Fruit fly (Drosophila melanogaster) Kc167 (cell line): ENCODE results near the gene CG4467.

ENCODE experiments used
- Myc ChIP-seq: fragments of >200 bp; optimal IDR thresholded peaks from 2 replicates; lab custom pipeline; 2017; ENCODE audit warnings: missing external identifiers
- Sin3A ChIP-seq: fragments of >200 bp; optimal IDR thresholded peaks from 2 replicates; lab custom pipeline; 2018; ENCODE audit warnings: missing external identifiers
- h ChIP-seq: fragments of >200 bp; optimal IDR thresholded peaks from 3 replicates; lab custom pipeline; 2018; ENCODE audit warnings: missing external identifiers
- insv ChIP-seq: fragments of >200 bp; optimal IDR thresholded peaks from 3 replicates; lab custom pipeline; 2018; ENCODE audit warnings: missing external identifiers
- psq ChIP-seq: fragments of >200 bp; optimal IDR thresholded peaks from 2 replicates; lab custom pipeline; 2017; ENCODE audit warnings: missing external identifiers
- ttk ChIP-seq: sonication (Bioruptor generic); optimal IDR thresholded peaks from 2 replicates; lab custom pipeline; 2017; ENCODE audit warnings: missing external identifiers

CG4467 gene

DNA sequence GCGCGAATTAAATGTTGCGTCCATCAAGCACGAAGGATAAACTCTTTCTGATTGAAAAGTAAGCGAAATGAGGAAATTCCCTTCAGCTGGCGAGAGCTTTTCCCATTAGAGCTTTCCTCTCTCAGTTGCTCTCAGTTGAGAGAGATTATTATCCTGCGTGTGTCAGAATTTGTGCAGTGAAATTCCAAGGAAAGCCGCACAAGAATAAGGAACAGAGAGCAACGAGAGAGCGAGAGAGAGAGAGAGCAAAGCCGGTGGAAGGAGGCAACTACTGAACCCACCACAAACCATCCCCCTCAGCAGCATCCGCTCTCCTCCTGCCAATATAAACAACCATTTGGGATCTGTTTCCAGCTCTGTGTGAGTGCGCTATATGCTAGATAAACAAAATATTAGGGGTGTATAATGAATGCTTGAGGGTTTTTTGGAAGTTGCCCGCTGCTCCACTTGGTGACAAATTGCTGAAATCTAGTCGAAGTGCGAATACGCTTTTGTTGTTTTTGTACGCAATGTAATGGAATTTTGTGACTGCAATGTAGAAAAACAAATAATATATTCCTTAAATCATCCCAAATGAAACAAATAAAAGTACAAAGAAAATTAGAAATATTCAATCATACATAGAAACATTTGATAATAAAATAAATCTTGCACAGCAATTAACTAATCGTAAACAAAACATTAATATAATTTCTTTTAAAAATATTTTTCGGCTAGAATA, at the start of gene CG4467:
TSS of gene CG4467 (minus strand) at position 51 of the 721 bp plus-strand sequence.
- TF ChIP-seq psq (lab: Kevin White, UChicago): no peak
- TF ChIP-seq insv (lab: Kevin White, UChicago): no peak
- no peak for TF ChIP-seq Myc (lab: Kevin White, UChicago)
- TF ChIP-seq Sin3A (lab: Kevin White, UChicago): no peak
- no peak for TF ChIP-seq h
- no peak for TF ChIP-seq ttk (lab: Kevin White, UChicago)

DNA sequence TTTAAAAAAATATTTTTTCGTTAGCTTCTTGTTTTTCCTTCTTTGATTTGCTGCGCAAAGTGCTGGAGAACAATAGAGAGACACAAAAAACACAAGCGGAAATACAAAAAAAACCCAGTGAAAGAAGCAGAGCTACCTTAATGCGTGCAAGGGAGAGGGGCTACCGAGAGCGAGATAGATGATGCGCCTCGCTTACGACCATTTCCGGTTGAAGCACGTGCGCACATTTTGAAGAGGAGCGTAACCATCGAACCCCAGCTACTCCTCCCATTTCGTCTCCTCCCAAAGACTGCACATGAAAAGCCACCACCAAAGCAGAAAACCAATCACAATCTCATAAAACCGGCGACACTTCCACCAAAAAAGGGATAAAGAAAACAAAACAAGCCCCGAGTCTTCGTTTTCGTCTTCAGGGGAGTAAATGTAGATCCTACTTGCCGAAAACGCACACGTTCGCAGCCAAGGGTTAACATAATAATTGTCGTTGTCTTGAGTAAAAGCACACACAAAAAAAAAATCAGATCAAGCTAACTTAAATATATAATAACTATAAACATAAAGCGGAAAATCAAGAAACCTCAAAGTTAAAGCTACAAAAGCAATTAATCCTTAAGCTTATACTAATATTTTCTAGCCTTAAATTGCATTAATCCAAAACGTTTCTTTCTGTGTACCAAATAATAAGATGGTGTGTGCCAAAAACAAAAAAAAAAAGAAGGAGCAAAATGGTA, 48.6 kb upstream of the CG4467 start:
- no peak for TF ChIP-seq h
- no peak for TF ChIP-seq ttk (lab: Kevin White, UChicago)

DNA sequence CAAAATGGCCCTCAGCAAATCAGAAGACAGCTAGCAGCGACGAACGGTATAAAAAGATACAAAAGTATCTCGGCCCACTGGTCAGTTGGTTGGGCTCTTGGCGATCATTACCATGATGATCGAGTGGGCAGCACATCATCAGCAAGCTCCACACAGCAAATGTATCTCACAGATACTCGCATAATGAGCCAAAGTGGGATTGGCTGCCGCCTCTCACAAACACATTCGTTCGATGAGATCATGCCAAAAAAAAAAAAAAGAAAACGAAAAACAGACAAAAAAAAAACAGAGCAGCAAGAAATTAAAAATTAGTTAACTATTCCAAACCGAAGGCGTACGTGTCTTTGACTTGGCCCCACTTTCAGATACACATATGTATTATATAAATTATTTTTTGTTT, 47.4 kb upstream of the CG4467 start:
- TF ChIP-seq h (no peak), insv (lab: Kevin White, UChicago) (no peak), Myc (lab: Kevin White, UChicago) (no peak), psq (lab: Kevin White, UChicago) (no peak), Sin3A (lab: Kevin White, UChicago) (no peak), ttk (lab: Kevin White, UChicago) (no peak)

DNA sequence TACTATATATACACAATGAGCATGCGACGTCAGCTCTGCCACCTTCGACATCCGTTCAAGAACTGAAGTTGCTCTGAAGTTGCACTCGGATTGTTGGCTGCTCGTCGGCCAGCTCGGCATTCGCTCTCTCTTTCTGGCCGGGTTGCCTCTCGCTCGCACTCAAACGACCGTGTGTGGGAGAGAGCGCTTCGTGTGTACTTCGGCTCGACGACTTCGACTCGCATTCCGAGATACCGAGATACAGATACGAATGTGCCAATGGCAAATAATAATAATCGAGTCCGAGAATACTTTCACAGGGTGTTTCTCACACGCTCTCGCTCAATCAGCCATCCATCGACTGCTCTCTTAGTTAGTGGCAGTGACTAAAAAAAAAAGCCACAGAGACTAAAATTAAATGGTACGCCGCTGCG, 46.7 kb upstream of the CG4467 start:
- TF ChIP-seq insv (lab: Kevin White, UChicago) (no peak), ttk (lab: Kevin White, UChicago) (no peak), Myc (lab: Kevin White, UChicago) (no peak), Sin3A (lab: Kevin White, UChicago) (no peak), h (no peak), psq (lab: Kevin White, UChicago) (no peak)

DNA sequence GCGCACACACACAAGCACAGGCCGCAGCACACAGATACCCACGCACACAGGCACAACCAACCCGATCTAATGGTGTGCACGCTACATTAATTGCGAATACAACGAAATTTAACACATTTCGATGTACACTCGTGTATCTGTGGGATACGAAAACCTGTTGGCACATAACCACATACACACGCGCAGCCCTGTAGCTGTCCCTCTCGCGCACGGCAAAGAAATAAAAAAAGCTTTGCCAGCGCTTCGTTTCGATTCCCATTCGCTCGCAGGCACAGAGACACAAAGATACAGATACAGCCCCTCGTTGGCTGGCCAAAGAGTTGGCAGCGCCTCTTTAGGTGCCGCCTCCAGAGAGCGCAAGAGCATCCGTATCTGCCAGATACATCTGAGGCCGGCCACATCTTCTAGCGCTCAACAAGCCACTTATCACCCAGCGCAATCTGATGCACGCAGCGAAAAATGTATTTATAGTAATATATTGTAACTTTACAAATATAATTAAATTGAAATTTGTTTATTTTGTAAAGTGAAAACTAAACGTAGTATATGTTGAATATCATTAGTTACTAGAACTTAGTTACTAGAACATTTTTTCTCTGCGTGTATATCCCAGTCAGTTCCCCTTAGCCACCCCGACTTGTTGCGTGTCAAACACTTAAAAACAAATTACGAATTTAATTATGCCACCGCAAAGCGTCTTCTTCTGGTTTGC, 44.5 kb upstream of the CG4467 start:
- TF ChIP-seq psq (lab: Kevin White, UChicago) (no peak), Sin3A (lab: Kevin White, UChicago) (no peak), h (no peak), ttk (lab: Kevin White, UChicago) (no peak), insv (lab: Kevin White, UChicago) (no peak), Myc (lab: Kevin White, UChicago) (no peak)

DNA sequence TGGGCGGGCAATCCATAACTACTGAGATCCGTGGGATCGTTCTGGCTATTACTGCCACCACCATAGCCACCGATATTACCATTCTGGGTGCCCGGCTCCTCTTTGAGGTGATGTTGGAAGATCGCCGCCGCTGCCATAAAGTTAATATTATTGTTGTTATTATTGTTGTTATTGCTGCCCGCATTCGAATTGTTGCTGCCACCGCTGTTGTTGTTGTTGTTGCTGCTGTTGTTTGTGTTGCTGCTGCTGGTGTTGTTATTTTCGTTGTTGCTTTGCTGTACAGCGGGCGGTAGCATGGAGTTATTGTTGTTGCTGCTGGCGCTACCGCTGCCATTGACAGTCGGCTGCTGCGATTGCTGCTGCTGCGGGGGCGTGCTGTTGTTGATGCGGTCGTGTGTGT, 43.6 kb upstream of the CG4467 start:
- no peak for TF ChIP-seq psq (lab: Kevin White, UChicago)
- no peak for TF ChIP-seq Sin3A (lab: Kevin White, UChicago)
- no peak for TF ChIP-seq Myc (lab: Kevin White, UChicago)
- TF ChIP-seq h: no peak
- no peak for TF ChIP-seq insv (lab: Kevin White, UChicago)
- TF ChIP-seq ttk (lab: Kevin White, UChicago): no peak

DNA sequence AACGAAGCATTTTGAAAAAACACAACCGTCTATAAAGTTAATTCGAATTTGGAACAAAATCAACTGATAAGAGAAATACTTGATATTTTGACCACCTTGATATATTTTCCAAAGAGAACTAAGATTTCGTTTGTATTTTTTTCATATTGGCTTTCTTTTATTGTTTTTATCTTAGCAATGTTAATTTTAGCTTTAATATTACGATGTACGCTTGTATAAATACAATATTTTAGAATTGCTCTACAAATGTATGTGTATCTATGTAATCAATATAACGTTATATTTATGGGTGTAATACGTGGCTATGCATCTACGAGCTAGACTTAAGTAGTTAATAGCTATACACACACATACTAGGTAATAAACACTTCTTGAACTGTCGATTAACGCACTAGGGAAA, 41.4 kb upstream of the CG4467 start, which contains the start of gene bb8:
TSS of gene bb8 (minus strand) at position 101 of the 400 bp plus-strand sequence.
- TF ChIP-seq psq (lab: Kevin White, UChicago) (no peak), Myc (lab: Kevin White, UChicago) (no peak), insv (lab: Kevin White, UChicago) (no peak), ttk (lab: Kevin White, UChicago) (no peak), h (no peak), Sin3A (lab: Kevin White, UChicago) (no peak)

DNA sequence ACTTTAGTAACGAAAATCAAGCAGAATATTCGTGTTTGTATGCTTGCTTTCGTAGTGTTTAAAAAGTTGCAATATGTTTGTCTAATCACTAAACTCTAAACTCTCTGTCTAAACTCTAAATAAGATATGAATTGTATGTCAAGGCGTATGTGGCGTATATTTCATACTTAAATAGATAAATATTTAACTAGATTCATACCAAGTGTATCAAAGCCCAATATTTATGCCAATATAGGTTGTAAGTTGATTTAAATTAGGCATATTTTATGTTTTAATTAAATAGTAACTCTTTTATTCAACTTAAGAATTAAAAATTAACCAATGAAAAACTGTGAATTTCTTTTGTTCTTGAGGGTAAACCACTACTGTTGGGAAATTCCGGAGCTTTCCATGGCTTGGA, 39.2 kb upstream of the CG4467 start, which contains the start of gene wam:
TSS of gene wam (minus strand) at position 101 of the 400 bp plus-strand sequence.
- no peak for TF ChIP-seq psq (lab: Kevin White, UChicago)
- TF ChIP-seq insv (lab: Kevin White, UChicago): no peak
- TF ChIP-seq Myc (lab: Kevin White, UChicago): no peak
- no peak for TF ChIP-seq ttk (lab: Kevin White, UChicago)
- no peak for TF ChIP-seq h
- TF ChIP-seq Sin3A (lab: Kevin White, UChicago): no peak

DNA sequence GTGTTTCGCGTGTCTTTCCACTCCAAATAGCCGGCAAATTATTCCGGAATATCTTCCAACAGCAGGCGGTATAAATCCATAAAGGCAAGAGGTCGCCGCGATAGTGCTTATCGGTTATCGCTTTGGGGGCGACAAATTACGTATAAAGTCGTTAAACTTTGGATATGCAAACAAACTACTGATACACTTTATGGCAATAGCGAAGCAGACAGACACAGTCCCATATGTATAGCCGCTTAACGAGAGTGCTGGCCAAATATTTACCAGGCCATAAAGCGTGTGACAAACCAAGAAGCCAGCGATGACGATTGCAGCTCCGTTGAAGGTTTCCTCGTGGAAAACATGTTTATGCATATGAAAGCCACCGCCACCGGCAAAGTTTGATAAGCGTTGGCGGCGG, 35.6 kb upstream of the CG4467 start:
- TF ChIP-seq insv (lab: Kevin White, UChicago) (no peak), Myc (lab: Kevin White, UChicago) (no peak), ttk (lab: Kevin White, UChicago) (no peak), Sin3A (lab: Kevin White, UChicago) (no peak), psq (lab: Kevin White, UChicago) (no peak), h (no peak)

DNA sequence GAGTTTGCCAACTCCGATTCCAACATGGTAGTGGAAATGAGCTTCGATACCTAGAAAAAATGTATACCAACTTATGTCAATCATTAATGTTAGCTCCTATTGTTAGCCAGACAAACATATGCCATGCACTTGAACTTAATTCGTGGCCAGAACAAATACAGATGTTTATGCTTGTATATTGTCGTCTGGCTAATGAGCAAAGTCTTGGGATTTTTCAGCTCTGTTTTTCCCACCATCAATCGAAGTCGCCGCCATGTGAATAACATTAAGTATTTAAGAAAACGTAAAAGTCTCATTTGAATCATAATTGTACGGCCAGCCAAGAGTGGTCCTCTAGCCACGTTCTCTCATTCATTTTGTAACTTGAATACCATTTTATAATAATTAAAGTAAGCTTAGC, 35.0 kb upstream of the CG4467 start, which contains the start of gene CG6763:
TSS of gene CG6763 (plus strand) at position 301 of the 400 bp plus-strand sequence.
- no peak for TF ChIP-seq psq (lab: Kevin White, UChicago)
- no peak for TF ChIP-seq Sin3A (lab: Kevin White, UChicago)
- TF ChIP-seq h: no peak
- TF ChIP-seq ttk (lab: Kevin White, UChicago): no peak
- TF ChIP-seq insv (lab: Kevin White, UChicago): no peak
- no peak for TF ChIP-seq Myc (lab: Kevin White, UChicago)

DNA sequence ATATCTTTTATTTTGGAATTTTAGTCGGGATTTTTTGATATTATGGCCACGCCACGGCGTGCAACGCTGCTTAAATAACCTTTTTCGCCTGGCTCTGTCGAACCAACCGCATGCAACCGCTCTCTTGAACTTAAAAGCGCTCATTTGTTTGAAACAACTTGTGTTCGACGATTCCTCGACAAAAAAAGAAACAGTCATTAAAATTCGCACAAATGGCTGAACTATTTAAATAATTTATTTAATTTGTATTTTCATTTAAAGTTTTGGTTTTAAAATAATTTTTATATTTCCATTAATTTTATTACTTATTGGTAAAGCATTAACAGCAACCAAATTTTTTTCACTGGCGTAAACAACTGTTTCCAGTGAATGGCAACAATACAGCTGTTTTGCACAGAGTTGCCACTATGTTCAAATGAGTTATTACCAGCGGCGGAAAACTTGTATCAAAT, 32.1 kb upstream of the CG4467 start, which contains the start of the genes orb and Cdc16:
TSS of gene orb (minus strand) at position 51 of the 452 bp plus-strand sequence.
TSS of gene Cdc16 (plus strand) at position 396 of the 452 bp plus-strand sequence.
- TF ChIP-seq Sin3A (lab: Kevin White, UChicago): no peak
- TF ChIP-seq psq (lab: Kevin White, UChicago): no peak
- TF ChIP-seq h: no peak
- TF ChIP-seq insv (lab: Kevin White, UChicago): no peak
- no peak for TF ChIP-seq Myc (lab: Kevin White, UChicago)
- TF ChIP-seq ttk (lab: Kevin White, UChicago): no peak
